Fruit fly (Drosophila melanogaster) whole organism, wandering third instar larva: Measurements from ENCODE around the gene Ptpa.

Source experiments
- Abd-B ChIP-seq: fragments of >200 bp; optimal IDR thresholded peaks from 2 replicates; lab custom pipeline; 2017; ENCODE audit warnings: missing biosample characterization, missing genetic modification characterization
- CG32264 ChIP-seq: fragments of 200-800 bp; sonication (Bioruptor generic); optimal IDR thresholded peaks from 2 replicates; lab custom pipeline; 2016; ENCODE audit warnings: missing biosample characterization, missing genetic modification characterization
- CG9705 ChIP-seq: fragments of 200-800 bp; sonication (Bioruptor generic); optimal IDR thresholded peaks from 2 replicates; lab custom pipeline; 2018; ENCODE audit warnings: missing biosample characterization, mild to moderate bottlenecking, missing genetic modification characterization
- CrebA ChIP-seq: fragments of 200-800 bp; sonication (Bioruptor generic); optimal IDR thresholded peaks from 2 replicates; lab custom pipeline; 2016; ENCODE audit warnings: missing biosample characterization, mild to moderate bottlenecking, missing genetic modification characterization, borderline replicate concordance
- Dfd ChIP-seq: fragments of >200 bp; optimal IDR thresholded peaks from 2 replicates; lab custom pipeline; 2017; ENCODE audit warnings: missing biosample characterization, missing genetic modification characterization
- Dif ChIP-seq: fragments of 200-275, 200-300 bp; sonication (Bioruptor generic); optimal IDR thresholded peaks from 2 replicates; lab custom pipeline; 2018; ENCODE audit warnings: missing biosample characterization, missing genetic modification characterization; ENCODE audit not compliant: partially characterized antibody
- GATAd ChIP-seq: sonication (Bioruptor generic); optimal IDR thresholded peaks from 2 replicates; lab custom pipeline; 2016; ENCODE audit warnings: missing biosample characterization, missing genetic modification characterization
- HLH106 ChIP-seq: fragments of 200-800 bp; optimal IDR thresholded peaks from 3 replicates; lab custom pipeline; 2019; ENCODE audit warnings: missing biosample characterization, mild to moderate bottlenecking, missing genetic modification characterization, moderate library complexity
- Hnf4 ChIP-seq: fragments of 200-800 bp; sonication (Bioruptor generic); optimal IDR thresholded peaks from 2 replicates; lab custom pipeline; 2016; ENCODE audit warnings: missing biosample characterization, mild to moderate bottlenecking, missing genetic modification characterization
- Hr78 ChIP-seq: fragments of >200 bp; optimal IDR thresholded peaks from 2 replicates; lab custom pipeline; 2017; ENCODE audit warnings: missing biosample characterization, missing genetic modification characterization
- Hr83 ChIP-seq: fragments of 200-300 bp; sonication (Bioruptor generic); optimal IDR thresholded peaks from 2 replicates; lab custom pipeline; 2016; ENCODE audit warnings: missing biosample characterization, mild to moderate bottlenecking, missing genetic modification characterization, moderate library complexity; ENCODE audit not compliant: poor library complexity, severe bottlenecking
- Jra ChIP-seq: sonication (Bioruptor generic); optimal IDR thresholded peaks from 2 replicates; lab custom pipeline; 2016; ENCODE audit warnings: missing biosample characterization, missing genetic modification characterization
- Mio ChIP-seq: sonication (Bioruptor generic); optimal IDR thresholded peaks from 2 replicates; lab custom pipeline; 2016; ENCODE audit warnings: missing biosample characterization, missing genetic modification characterization
- Myc ChIP-seq: fragments of >200 bp; optimal IDR thresholded peaks from 2 replicates; lab custom pipeline; 2017
- N ChIP-seq: fragments of >200 bp; optimal IDR thresholded peaks from 2 replicates; lab custom pipeline; 2018; ENCODE audit warnings: missing biosample characterization, missing external identifiers, missing genetic modification characterization
- OdsH ChIP-seq: fragments of 200-800 bp; sonication (Bioruptor generic); optimal IDR thresholded peaks from 2 replicates; lab custom pipeline; 2016; ENCODE audit warnings: missing biosample characterization, mild to moderate bottlenecking, missing genetic modification characterization
- Rel ChIP-seq, 2 experiments: fragments of 200-800 bp; sonication (Bioruptor generic) in 1 of 2; optimal IDR thresholded peaks; 2 replicates in 1 of 2; 3 replicates in 1 of 2; lab custom pipeline; 2016 to 2019; ENCODE audit warnings: mild to moderate bottlenecking in 2 of 2, missing biosample characterization in 2 of 2, missing genetic modification characterization in 2 of 2, moderate library complexity in 1 of 2
- Sp1 ChIP-seq: fragments of 200-800 bp; sonication (Bioruptor generic); optimal IDR thresholded peaks from 3 replicates; lab custom pipeline; 2019; ENCODE audit warnings: missing biosample characterization, mild to moderate bottlenecking, missing genetic modification characterization, moderate library complexity
- Vsx2 ChIP-seq: fragments of 200-300, 225-300 bp; sonication (Bioruptor generic); optimal IDR thresholded peaks from 2 replicates; lab custom pipeline; 2018; ENCODE audit warnings: missing biosample characterization, missing genetic modification characterization; ENCODE audit not compliant: partially characterized antibody
- br ChIP-seq: fragments of 200-800 bp; sonication (Bioruptor generic); optimal IDR thresholded peaks from 2 replicates; lab custom pipeline; 2016; ENCODE audit warnings: missing biosample characterization, missing genetic modification characterization
- brk ChIP-seq: fragments of 200-800 bp; sonication (Bioruptor generic); optimal IDR thresholded peaks from 2 replicates; lab custom pipeline; 2016; ENCODE audit warnings: missing biosample characterization, mild to moderate bottlenecking, missing genetic modification characterization
- dl ChIP-seq, 2 experiments: fragments of 175-275, 200-275 bp in 1 of 2; fragments of 200-275 bp in 1 of 2; sonication (Bioruptor generic); optimal IDR thresholded peaks; lab custom pipeline; 2018; ENCODE audit warnings: mild to moderate bottlenecking in 2 of 2, missing biosample characterization in 2 of 2, missing genetic modification characterization in 2 of 2, moderate library complexity in 2 of 2; ENCODE audit not compliant: partially characterized antibody in 2 of 2, insufficient read depth in 1 of 2
- dmrt93B ChIP-seq: fragments of 200-800 bp; sonication (Bioruptor generic); optimal IDR thresholded peaks from 2 replicates; lab custom pipeline; 2018; ENCODE audit warnings: missing biosample characterization, mild to moderate bottlenecking, missing genetic modification characterization
- dsf ChIP-seq: sonication (Bioruptor generic); optimal IDR thresholded peaks from 2 replicates; lab custom pipeline; 2016; ENCODE audit warnings: missing biosample characterization, missing genetic modification characterization, borderline replicate concordance
- ey ChIP-seq: fragments of 200-800 bp; sonication (Bioruptor generic); optimal IDR thresholded peaks from 2 replicates; lab custom pipeline; 2016; ENCODE audit warnings: missing biosample characterization, missing genetic modification characterization
- foxo ChIP-seq, 2 experiments: fragments of 200-800 bp; sonication (Bioruptor generic); optimal IDR thresholded peaks; 2 replicates in 1 of 2; 3 replicates in 1 of 2; lab custom pipeline; 2016 to 2017; ENCODE audit warnings: missing biosample characterization in 2 of 2, missing genetic modification characterization in 2 of 2
- fru ChIP-seq: fragments of 200-800 bp; sonication (Bioruptor generic); optimal IDR thresholded peaks from 3 replicates; lab custom pipeline; 2016; ENCODE audit warnings: missing biosample characterization, mild to moderate bottlenecking, missing genetic modification characterization
- h ChIP-seq: fragments of 200-800 bp; sonication (Bioruptor generic); optimal IDR thresholded peaks from 3 replicates; lab custom pipeline; 2016; ENCODE audit warnings: missing biosample characterization, mild to moderate bottlenecking, missing genetic modification characterization
- jim ChIP-seq: fragments of 175-275, 200-325 bp; sonication (Bioruptor generic); optimal IDR thresholded peaks from 2 replicates; lab custom pipeline; 2016; ENCODE audit warnings: missing biosample characterization, mild to moderate bottlenecking, missing genetic modification characterization
- lola ChIP-seq: fragments of >200 bp; optimal IDR thresholded peaks from 2 replicates; lab custom pipeline; 2017; ENCODE audit warnings: missing biosample characterization, missing genetic modification characterization
- pan ChIP-seq: fragments of >200 bp; optimal IDR thresholded peaks from 2 replicates; lab custom pipeline; 2017
- psq ChIP-seq: fragments of 200-800 bp; sonication (Bioruptor generic); optimal IDR thresholded peaks from 3 replicates; lab custom pipeline; 2017; ENCODE audit warnings: missing biosample characterization, mild to moderate bottlenecking, missing genetic modification characterization, moderate library complexity
- rgr ChIP-seq: fragments of 200-800 bp; sonication (Bioruptor generic); optimal IDR thresholded peaks from 3 replicates; lab custom pipeline; 2016; ENCODE audit warnings: missing biosample characterization, mild to moderate bottlenecking, missing genetic modification characterization
- sage ChIP-seq: fragments of 200-800 bp; sonication (Bioruptor generic); optimal IDR thresholded peaks from 2 replicates; lab custom pipeline; 2016; ENCODE audit warnings: missing biosample characterization, mild to moderate bottlenecking, missing genetic modification characterization
- sv ChIP-seq: fragments of 200-800 bp; sonication (Bioruptor generic); optimal IDR thresholded peaks from 3 replicates; lab custom pipeline; 2016; ENCODE audit warnings: missing biosample characterization, missing genetic modification characterization
- tai ChIP-seq: sonication (Bioruptor generic); optimal IDR thresholded peaks from 2 replicates; lab custom pipeline; 2016; ENCODE audit warnings: missing biosample characterization, missing genetic modification characterization
- usp ChIP-seq: fragments of >200 bp; optimal IDR thresholded peaks from 2 replicates; lab custom pipeline; 2017; ENCODE audit warnings: missing biosample characterization, missing genetic modification characterization
- woc ChIP-seq: sonication (Bioruptor generic); optimal IDR thresholded peaks from 2 replicates; lab custom pipeline; 2016; ENCODE audit warnings: missing biosample characterization, mild to moderate bottlenecking, missing genetic modification characterization

Gene Ptpa

DNA sequence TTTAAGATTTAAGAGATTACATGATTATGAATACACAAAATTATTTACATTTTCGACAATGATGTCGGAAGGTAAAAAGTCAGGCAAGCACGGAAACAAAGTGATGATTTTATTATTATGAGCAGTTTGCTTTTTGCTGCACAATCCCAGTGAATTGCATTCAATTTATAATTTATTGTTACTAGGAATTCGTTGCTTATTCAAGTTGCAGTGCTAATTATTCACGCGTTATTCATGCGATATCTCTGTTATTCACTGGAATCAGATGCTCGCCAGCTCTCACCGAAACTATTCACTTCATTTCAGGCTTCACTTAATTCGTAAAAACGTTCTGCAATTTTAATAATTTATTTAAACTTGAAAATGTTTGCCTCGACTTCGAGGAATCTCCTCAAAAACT, 23.0 kb upstream of the Ptpa start:
- TF ChIP-seq psq (no peak), ey (GFP tag; lab: Kevin White, UChicago) (no peak), h (GFP tag; lab: Kevin White, UChicago) (no peak), foxo (GFP tag; optimal IDR thresholded peaks at IDR 0.05; lab: Kevin White, UChicago) (no peak), lola (GFP tag; lab: Kevin White, UChicago) (no peak), brk (no peak), OdsH (GFP tag; lab: Kevin White, UChicago) (no peak), usp (no peak), Dfd (GFP tag; lab: Kevin White, UChicago) (no peak), br (no peak), Rel (GFP tag; optimal IDR thresholded peaks at IDR 0.05; lab: Kevin White, UChicago) (no peak), Rel (tag; optimal IDR thresholded peaks at IDR 0.05; lab: Kevin White, UChicago) (no peak), Hnf4 (no peak), woc (GFP tag; lab: Kevin White, UChicago) (no peak), dl (GFP tag; optimal IDR thresholded peaks at IDR 0.05; lab: Kevin White, UChicago; ENCODE audit: insufficient read depth in 1 of 2, partially characterized antibody in 2 of 2) (no peak), sv (GFP tag; lab: Kevin White, UChicago) (no peak)

DNA sequence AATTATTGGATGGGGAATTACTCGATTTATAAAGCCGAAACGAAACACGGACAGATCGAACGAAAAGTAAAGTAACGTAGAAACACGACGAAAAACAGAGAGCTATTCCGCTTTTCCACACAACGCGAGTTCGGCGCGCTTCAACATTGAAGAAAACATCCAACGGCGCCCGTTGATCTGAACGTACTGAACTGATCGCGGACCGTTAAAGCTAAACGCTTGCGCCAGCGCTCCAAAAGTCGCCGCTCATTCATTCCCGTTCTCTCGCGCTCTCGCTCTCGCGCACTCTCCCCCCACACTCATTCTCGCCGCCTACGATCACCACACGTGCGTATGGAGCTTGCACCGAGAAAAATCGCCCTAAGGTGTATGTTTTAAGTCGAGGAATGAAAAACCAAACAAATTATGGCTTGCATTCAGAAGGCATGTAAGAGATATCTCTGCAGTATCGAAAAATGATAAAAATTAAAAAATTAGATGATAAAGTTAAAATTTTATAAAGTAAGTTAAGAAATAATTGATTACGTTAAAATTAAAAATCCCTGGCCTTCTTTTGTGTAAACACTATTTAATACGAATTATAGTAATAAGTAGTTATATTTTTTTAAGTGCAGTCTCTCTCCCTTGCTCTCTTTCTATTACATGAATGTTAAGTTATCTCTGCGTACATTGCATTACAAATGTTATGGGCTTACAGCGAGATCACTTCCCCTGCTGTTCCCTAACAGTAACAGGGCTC, 22.0 kb upstream of the Ptpa start, which contains the start of gene E23:
E23 (minus strand) TSS at position 188 of the 739 bp plus-strand sequence.
- TF ChIP-seq fru (GFP tag; lab: Kevin White, UChicago): peak; percentile 97
- peak; percentile 96 for TF ChIP-seq dl (GFP tag; optimal IDR thresholded peaks at IDR 0.05; lab: Kevin White, UChicago; ENCODE audit: insufficient read depth in 1 of 2, partially characterized antibody in 2 of 2)
- peak; percentile 8 for TF ChIP-seq GATAd (GFP tag; lab: Kevin White, UChicago)
- peak; percentile 92 for TF ChIP-seq ey (GFP tag; lab: Kevin White, UChicago)
- peak; percentile 96 for TF ChIP-seq h (GFP tag; lab: Kevin White, UChicago)
- TF ChIP-seq br: peak; percentile 93
- TF ChIP-seq Jra: peak; percentile 48
- no peak for TF ChIP-seq pan (lab: Kevin White, UChicago)
- TF ChIP-seq Dfd (GFP tag; lab: Kevin White, UChicago): no peak
- TF ChIP-seq lola (GFP tag; lab: Kevin White, UChicago): no peak
- peak; percentile 65 to 97 for TF ChIP-seq foxo (GFP tag; optimal IDR thresholded peaks at IDR 0.05; lab: Kevin White, UChicago)
- TF ChIP-seq psq: peak; percentile 94
- TF ChIP-seq Hr78 (GFP tag; lab: Kevin White, UChicago): no peak
- peak; percentile 92 for TF ChIP-seq dmrt93B (GFP tag; lab: Kevin White, UChicago)
- TF ChIP-seq jim: peak; percentile 55
- TF ChIP-seq CG32264 (GFP tag; lab: Kevin White, UChicago): peak; percentile 77
- TF ChIP-seq Rel (GFP tag; optimal IDR thresholded peaks at IDR 0.05; lab: Kevin White, UChicago): peak; percentile 85
- peak; percentile 91 for TF ChIP-seq Rel (tag; optimal IDR thresholded peaks at IDR 0.05; lab: Kevin White, UChicago)
- TF ChIP-seq Dif (GFP tag; lab: Kevin White, UChicago): peak; percentile 98
- TF ChIP-seq HLH106: peak; percentile 96
- TF ChIP-seq sv (GFP tag; lab: Kevin White, UChicago): peak; percentile 98
- peak; percentile 49 for TF ChIP-seq dsf (GFP tag; lab: Kevin White, UChicago)
- TF ChIP-seq Vsx2: peak; percentile 80
- peak; percentile 64 for TF ChIP-seq Mio (GFP tag; lab: Kevin White, UChicago)
- peak; percentile 52 for TF ChIP-seq tai (GFP tag; lab: Kevin White, UChicago)
- TF ChIP-seq N (GFP tag; lab: Kevin White, UChicago): no peak
- peak; percentile 85 for TF ChIP-seq Hnf4
- TF ChIP-seq CrebA: no peak
- peak; percentile 98 for TF ChIP-seq Sp1 (GFP tag; lab: Kevin White, UChicago)
- peak; percentile 96 for TF ChIP-seq rgr
- TF ChIP-seq brk: peak; percentile 85
- TF ChIP-seq OdsH (GFP tag; lab: Kevin White, UChicago): peak; percentile 97
- TF ChIP-seq CG9705 (GFP tag; lab: Kevin White, UChicago): peak; percentile 81
- no peak for TF ChIP-seq Abd-B (GFP tag; lab: Kevin White, UChicago)
- TF ChIP-seq woc (GFP tag; lab: Kevin White, UChicago): peak; percentile 81
- TF ChIP-seq Hr83 (GFP tag; lab: Kevin White, UChicago): no peak
- peak; percentile 90 for TF ChIP-seq sage (GFP tag; lab: Kevin White, UChicago)
- no peak for TF ChIP-seq Myc
- no peak for TF ChIP-seq usp
- TF ChIP-seq, all 38 proteins: peak for 28
